Worm (Caenorhabditis elegans): Measurements from ENCODE around the gene T05C12.4.

ce11 chrII:8187516-8187915, 7.3 kb upstream of the T05C12.4 start:
- TF ChIP-seq C34B4.2 (tag; optimal IDR thresholded peaks at IDR 0.05) (no peak), lsy-2 (tag; optimal IDR thresholded peaks at IDR 0.05) (no peak), unc-62 (GFP tag; optimal IDR thresholded peaks at IDR 0.05) (no peak), egl-13 (tag; optimal IDR thresholded peaks at IDR 0.05) (no peak), zag-1 (tag; optimal IDR thresholded peaks at IDR 0.05) (no peak), ces-1 (GFP tag; optimal IDR thresholded peaks at IDR 0.05) (no peak), nhr-76 (tag; optimal IDR thresholded peaks at IDR 0.05) (no peak), nhr-85 (tag) (peak; percentile 53), tbx-2 (tag; optimal IDR thresholded peaks at IDR 0.05) (no peak), efl-3 (GFP tag; optimal IDR thresholded peaks at IDR 0.05) (no peak)

Measured in whole organism, L1 larva.